Fruit fly (Drosophila melanogaster): Measurements from ENCODE around the gene SAK.

The SAK gene

DNA sequence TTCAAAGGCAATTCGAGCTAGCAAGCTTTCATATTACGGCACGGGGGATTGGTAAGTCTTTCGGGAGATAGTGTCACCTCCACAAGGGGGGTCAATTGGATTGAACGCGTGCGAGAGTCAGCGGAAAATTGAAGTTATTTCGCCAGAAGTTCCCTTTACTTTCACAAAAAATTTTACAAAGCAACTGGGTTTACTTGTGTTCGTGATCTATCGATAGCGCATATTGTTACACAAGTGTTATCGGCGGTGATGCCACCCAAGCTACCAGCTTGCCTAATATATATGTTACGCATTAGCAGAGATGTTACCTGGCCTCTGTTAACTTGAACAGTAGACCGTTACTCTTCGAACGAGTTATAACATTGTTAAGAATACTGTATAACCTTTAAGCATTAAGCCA is 39.1 kb upstream of the SAK start, which contains the start of gene Wnk (continued):
- TF ChIP-seq Doc3 (GFP tag; IDR thresholded peaks at IDR 0.05; ENCODE audit: partially characterized antibody) (peak; percentile 62; the same call in 2 of the 3 replicates), ara (GFP tag; IDR thresholded peaks at IDR 0.05) (no peak), tx (GFP tag; optimal IDR thresholded peaks at IDR 0.05) (no peak), inv (GFP tag; IDR thresholded peaks at IDR 0.05; ENCODE audit: partially characterized antibody) (peak; percentile 59), gcm (GFP tag; optimal IDR thresholded peaks at IDR 0.05) (no peak), CG17829 (tag; optimal IDR thresholded peaks at IDR 0.05) (no peak), unc-4 (GFP tag; IDR thresholded peaks at IDR 0.05; ENCODE audit: partially characterized antibody) (peak; percentile 81), CG7556 (GFP tag; optimal IDR thresholded peaks at IDR 0.05) (no peak), CG15011 (GFP tag; optimal IDR thresholded peaks at IDR 0.05) (no peak), abd-A (tag; optimal IDR thresholded peaks at IDR 0.05) (no peak), CG10565 (GFP tag; optimal IDR thresholded peaks at IDR 0.05) (no peak), pzg (GFP tag; optimal IDR thresholded peaks at IDR 0.05) (peak; percentile 83), Six4 (GFP tag; optimal IDR thresholded peaks at IDR 0.05) (no peak), onecut (GFP tag; IDR thresholded peaks at IDR 0.05) (no peak), seq (GFP tag; IDR thresholded peaks at IDR 0.05) (no peak), CG7357 (GFP tag; IDR thresholded peaks at IDR 0.05) (no peak), Myb (GFP tag; optimal IDR thresholded peaks at IDR 0.05) (peak; percentile 93), hb (GFP tag; IDR thresholded peaks at IDR 0.05; ENCODE audit: partially characterized antibody) (0 out of 3 replicates have a peak, but pooled peaks have one; percentile 39), Pdp1 (GFP tag; optimal IDR thresholded peaks at IDR 0.05) (peak in 1 of 2 experiments; percentile 100), amos (GFP tag; IDR thresholded peaks at IDR 0.05; ENCODE audit: partially characterized antibody) (peak; percentile 83), Ssrp (tag; optimal IDR thresholded peaks at IDR 0.05) (no peak), CG5180 (GFP tag; optimal IDR thresholded peaks at IDR 0.05) (no peak), HmgZ (tag; optimal IDR thresholded peaks at IDR 0.05) (peak; percentile 30), Scr (GFP tag; IDR thresholded peaks at IDR 0.05; ENCODE audit: partially characterized antibody) (peak; percentile 73), corto (GFP tag; optimal IDR thresholded peaks at IDR 0.05) (no peak), CG1024 (GFP tag; IDR thresholded peaks at IDR 0.05) (no peak), Gsc (GFP tag; IDR thresholded peaks at IDR 0.05) (no peak), Dbx (GFP tag; IDR thresholded peaks at IDR 0.05) (no peak), CG3995 (GFP tag; optimal IDR thresholded peaks at IDR 0.05) (peak; percentile 78), CG15269 (tag; optimal IDR thresholded peaks at IDR 0.05) (no peak), CG4328 (GFP tag; optimal IDR thresholded peaks at IDR 0.05) (no peak), ro (GFP tag; IDR thresholded peaks at IDR 0.05) (no peak), kah (GFP tag; optimal IDR thresholded peaks at IDR 0.05) (no peak), CG8281 (tag; optimal IDR thresholded peaks at IDR 0.05) (no peak), CG10462 (GFP tag; optimal IDR thresholded peaks at IDR 0.05) (no peak), tna (GFP tag; IDR thresholded peaks at IDR 0.05; ENCODE audit: partially characterized antibody) (peak; percentile 81), HLHmδ (GFP tag; optimal IDR thresholded peaks at IDR 0.05) (no peak), BEAF-32 (GFP tag; optimal IDR thresholded peaks at IDR 0.05) (peak; percentile 80), CG2129 (GFP tag; IDR thresholded peaks at IDR 0.05; ENCODE audit: partially characterized antibody) (0 out of 2 replicates have a peak, but pooled peaks have one; percentile 35), Dp (GFP tag; optimal IDR thresholded peaks at IDR 0.05) (peak; percentile 35), sens (GFP tag) (no peak), CG10209 (GFP tag; optimal IDR thresholded peaks at IDR 0.05) (no peak), Adf1 (GFP tag; IDR thresholded peaks at IDR 0.05) (no peak), Lim3 (GFP tag; IDR thresholded peaks at IDR 0.05) (no peak), CG4360 (GFP tag; IDR thresholded peaks at IDR 0.05) (no peak), CG16813 (GFP tag; IDR thresholded peaks at IDR 0.05; ENCODE audit: partially characterized antibody) (peak; percentile 71), sna (GFP tag; IDR thresholded peaks at IDR 0.05; ENCODE audit: partially characterized antibody) (peak; percentile 75), repo (GFP tag; optimal IDR thresholded peaks at IDR 0.05) (no peak), dysf (GFP tag; IDR thresholded peaks at IDR 0.05) (no peak), CG17359 (tag; optimal IDR thresholded peaks at IDR 0.05) (no peak)

Measured in whole organism, embryonic.